Worm (Caenorhabditis elegans): Measurements from ENCODE around the gene C15C8.4.

Gene C15C8.4

ce11 chrV:12732734-12733133 lies 14.5 kb downstream of the C15C8.4 start:
- TF ChIP-seq Y67H2A.10 (GFP tag; conservative IDR thresholded peaks at IDR 0.05) (no peak), nhr-80 (tag; optimal IDR thresholded peaks at IDR 0.05) (peak; percentile 5)

- TF ChIP-seq aptf-3 (GFP tag; IDR thresholded peaks at IDR 0.05), result no peak
- TF ChIP-seq cebp-2 (GFP tag; IDR thresholded peaks at IDR 0.05), result no peak
- no peak for TF ChIP-seq cebp-1 (GFP tag; IDR thresholded peaks at IDR 0.05)
- TF ChIP-seq cebp-1 (tag; optimal IDR thresholded peaks at IDR 0.05), result no peak
- TF ChIP-seq rcor-1 (GFP tag; IDR thresholded peaks at IDR 0.05), result no peak
- TF ChIP-seq madf-8 (GFP tag; conservative IDR thresholded peaks at IDR 0.05), result no peak
- TF ChIP-seq lin-26 (GFP tag; IDR thresholded peaks at IDR 0.05), result no peak
- TF ChIP-seq F10E7.11 (tag; optimal IDR thresholded peaks at IDR 0.05), result no peak
- TF ChIP-seq dpff-1 (tag; optimal IDR thresholded peaks at IDR 0.05), result no peak
- TF ChIP-seq F23B12.7 (tag; optimal IDR thresholded peaks at IDR 0.05; ENCODE audit: insufficient read depth), result no peak
These were observed 18.0 kb downstream of the C15C8.4 start, which contains the start of gene R11D1.10 for ce11 chrV:12729220-12729619. Gene R11D1.10 (plus strand): TSS chrV:12729520.

- TF ChIP-seq sea-2 (GFP tag; IDR thresholded peaks at IDR 0.05) (no peak), rpc-1 (optimal IDR thresholded peaks at IDR 0.05) (no peak), rpc-1 (tag; optimal IDR thresholded peaks at IDR 0.05) (no peak), snpc-1.3 (tag; optimal IDR thresholded peaks at IDR 0.05; ENCODE audit: insufficient read depth) (no peak), lin-40 (tag; optimal IDR thresholded peaks at IDR 0.05) (peak; percentile 57), efl-1 (GFP tag; optimal IDR thresholded peaks at IDR 0.05) (peak; percentile 23), gei-17 (GFP tag; optimal IDR thresholded peaks at IDR 0.05) (no peak), F10E7.11 (tag; optimal IDR thresholded peaks at IDR 0.05) (no peak), ceh-40 (GFP tag; IDR thresholded peaks at IDR 0.05) (no peak), F22D6.2 (tag; optimal IDR thresholded peaks at IDR 0.05) (no peak), attf-3 (GFP tag; conservative IDR thresholded peaks at IDR 0.05) (peak; percentile 99), mel-28 (tag; optimal IDR thresholded peaks at IDR 0.05; ENCODE audit: borderline replicate concordance) (no peak), akir-1 (GFP tag; optimal IDR thresholded peaks at IDR 0.05) (no peak), ztf-18 (tag; optimal IDR thresholded peaks at IDR 0.05) (peak; percentile 40), K11D2.4 (GFP tag; IDR thresholded peaks at IDR 0.05) (no peak), xnd-1 (tag; optimal IDR thresholded peaks at IDR 0.05) (no peak), dpl-1 (GFP tag; optimal IDR thresholded peaks at IDR 0.05) (no peak), F37B4.10 (GFP tag; IDR thresholded peaks at IDR 0.05) (no peak), aptf-3 (GFP tag; IDR thresholded peaks at IDR 0.05) (no peak), ceh-27 (GFP tag; optimal IDR thresholded peaks at IDR 0.05) (peak; percentile 34), hmg-20 (GFP tag; IDR thresholded peaks at IDR 0.05) (no peak), F55B11.4 (tag; optimal IDR thresholded peaks at IDR 0.05; ENCODE audit: borderline replicate concordance, insufficient read depth) (no peak), B0261.1 (tag; optimal IDR thresholded peaks at IDR 0.05) (no peak), pbrm-1 (GFP tag; IDR thresholded peaks at IDR 0.05) (no peak), mes-4 (tag; optimal IDR thresholded peaks at IDR 0.05) (no peak), ztf-6 (GFP tag; IDR thresholded peaks at IDR 0.05) (no peak), K12H6.12 (tag; optimal IDR thresholded peaks at IDR 0.05) (peak; percentile 5), ceh-79 (tag; optimal IDR thresholded peaks at IDR 0.05) (no peak), ztf-26 (tag; optimal IDR thresholded peaks at IDR 0.05) (peak; percentile 21), B0336.3 (GFP tag; IDR thresholded peaks at IDR 0.05) (no peak), zfh-2 (GFP tag; conservative IDR thresholded peaks at IDR 0.05) (no peak), nhr-179 (tag; optimal IDR thresholded peaks at IDR 0.05) (no peak), nhr-27 (tag; optimal IDR thresholded peaks at IDR 0.05) (no peak), ZK185.1 (tag; optimal IDR thresholded peaks at IDR 0.05; ENCODE audit: poor library complexity, severe bottlenecking) (peak; percentile 44), ztf-25 (GFP tag; IDR thresholded peaks at IDR 0.05) (no peak), unc-62 (GFP tag; optimal IDR thresholded peaks at IDR 0.05) (no peak), T07F8.4 (tag; optimal IDR thresholded peaks at IDR 0.05) (no peak)
These were observed 19.1 kb downstream of the C15C8.4 start, which contains the start of the genes rpl-28 and mrpl-49 for ce11 chrV:12728062-12728665. Gene rpl-28 (minus strand): TSS chrV:12728112. Gene mrpl-49 (plus strand): TSS chrV:12728631.

All from whole organism, young adult.